Worm (Caenorhabditis elegans) whole organism, young adult: ENCODE results near the gene nhr-139.

Source experiments
- C17E4.6 ChIP-seq: fragments of 200-800 bp; sonication (Bioruptor generic); IDR thresholded peaks from 2 replicates; pipeline ENCODE4 v1.3.6; 2022; ENCODE audit warnings: missing genetic modification reagents, missing genetic modification characterization, missing compliant biosample characterization
- F49E8.2 ChIP-seq: sonication (generic microtip); optimal IDR thresholded peaks from 3 replicates; lab custom pipeline; 2017; ENCODE audit warnings: missing genetic modification characterization, mild to moderate bottlenecking, missing compliant biosample characterization, antibody characterized with exemption, moderate library complexity; ENCODE audit not compliant: insufficient read depth
- Y67H2A.10 ChIP-seq: fragments of 200-800 bp; sonication (Bioruptor generic); conservative IDR thresholded peaks from 2 replicates; pipeline ENCODE4 v1.3.6; 2022; ENCODE audit warnings: missing genetic modification reagents, missing genetic modification characterization, missing compliant biosample characterization
- attf-5 ChIP-seq: fragments of 200-800 bp; sonication (Bioruptor generic); optimal IDR thresholded peaks from 2 replicates; lab custom pipeline; 2018; ENCODE audit warnings: mild to moderate bottlenecking, missing genetic modification characterization, missing compliant biosample characterization
- die-1 ChIP-seq: sonication (generic microtip); optimal IDR thresholded peaks from 2 replicates; lab custom pipeline; 2016; ENCODE audit warnings: missing genotype, mild to moderate bottlenecking, missing genetic modification characterization, missing compliant biosample characterization
- dpl-1 ChIP-seq: fragments of 150-350 bp; optimal IDR thresholded peaks from 2 replicates; lab custom pipeline; 2014; ENCODE audit warnings: missing biosample characterization, missing genetic modification reagents, missing genetic modification characterization
- hlh-12 ChIP-seq: sonication (generic microtip); optimal IDR thresholded peaks from 2 replicates; lab custom pipeline; 2016; ENCODE audit warnings: missing genetic modification characterization, missing compliant biosample characterization
- lin-35 ChIP-seq, 3 experiments: fragments of 150-350 bp in 2 of 3; sonication (generic microtip) in 1 of 3; optimal IDR thresholded peaks; 2 replicates each; lab custom pipeline; 2014 to 2018; ENCODE audit warnings: missing biosample characterization in 3 of 3, missing genetic modification characterization in 3 of 3, missing genetic modification reagents in 3 of 3
- lsy-27 ChIP-seq: sonication (generic microtip); optimal IDR thresholded peaks from 2 replicates; lab custom pipeline; 2017; ENCODE audit warnings: missing genetic modification characterization, mild to moderate bottlenecking, missing compliant biosample characterization, antibody characterized with exemption, missing genotype, borderline replicate concordance; ENCODE audit not compliant: insufficient read depth
- madf-6 ChIP-seq: fragments of 200-800 bp; sonication (Bioruptor generic); IDR thresholded peaks from 2 replicates; pipeline ENCODE4 v1.3.6; 2022; ENCODE audit warnings: missing genetic modification reagents, missing genetic modification characterization, missing compliant biosample characterization
- sea-2 ChIP-seq: fragments of 200-800 bp; sonication (Bioruptor generic); IDR thresholded peaks from 2 replicates; pipeline ENCODE4 v1.3.6; 2022; ENCODE audit warnings: missing genetic modification characterization, missing compliant biosample characterization
- snpc-1.3 ChIP-seq: sonication (generic microtip); optimal IDR thresholded peaks from 2 replicates; lab custom pipeline; 2017; ENCODE audit warnings: missing genetic modification characterization, mild to moderate bottlenecking, missing compliant biosample characterization, antibody characterized with exemption, moderate library complexity, missing genotype, missing genetic modification reagents; ENCODE audit not compliant: insufficient read depth
- unc-62 ChIP-seq: fragments of 150-350 bp; optimal IDR thresholded peaks from 2 replicates; lab custom pipeline; 2014; ENCODE audit warnings: missing biosample characterization, missing genetic modification reagents, missing genetic modification characterization

ce11 chrV:6985943-6986342 lies 1.6 kb downstream of the nhr-139 start, which contains the start of gene nhr-163:
- no peak for TF ChIP-seq hlh-12
- no peak for TF ChIP-seq sea-2
- no peak for TF ChIP-seq C17E4.6
- TF ChIP-seq unc-62 (GFP tag; lab: Kevin White, UChicago), result no peak
- no peak for TF ChIP-seq madf-6 (GFP tag; lab: Robert Waterston, UW)
- no peak for TF ChIP-seq F49E8.2 (tag; lab: Kevin White, UChicago)
- no peak for TF ChIP-seq Y67H2A.10
- TF ChIP-seq snpc-1.3, result no peak
- TF ChIP-seq dpl-1, result no peak
- no peak for TF ChIP-seq attf-5
- no peak for TF ChIP-seq lin-35 (GFP tag; optimal IDR thresholded peaks at IDR 0.05; lab: Kevin White, UChicago)
- TF ChIP-seq lsy-27 (tag; lab: Kevin White, UChicago), result no peak
- TF ChIP-seq die-1, result no peak
